Worm (Caenorhabditis elegans) whole organism, L4 larva: Measurements from ENCODE around the gene npr-29.

ENCODE experiments used
- F37D6.2 ChIP-seq: sonication (generic microtip); optimal IDR thresholded peaks from 2 replicates; lab custom pipeline; 2016; ENCODE audit warnings: mild to moderate bottlenecking, missing genetic modification characterization, missing compliant biosample characterization
- F44E2.7 ChIP-seq: fragments of 200-800 bp; sonication (Bioruptor generic); IDR thresholded peaks from 2 replicates; pipeline ENCODE4 v2.1.2; 2022; ENCODE audit warnings: missing genetic modification characterization, missing compliant biosample characterization
- F49E8.2 ChIP-seq: sonication (generic microtip); optimal IDR thresholded peaks from 2 replicates; lab custom pipeline; 2016; ENCODE audit warnings: missing compliant biosample characterization, mild to moderate bottlenecking, missing genetic modification characterization, borderline replicate concordance
- R02D3.7 ChIP-seq: fragments of 150-350 bp; sonication (generic microtip); optimal IDR thresholded peaks from 3 replicates; lab custom pipeline; 2014; ENCODE audit warnings: missing biosample characterization, missing genetic modification characterization
- T26A8.4 ChIP-seq: fragments of 200-800 bp; sonication (Bioruptor generic); IDR thresholded peaks from 2 replicates; pipeline ENCODE4 v1.3.6; 2022; ENCODE audit warnings: missing genetic modification characterization, missing compliant biosample characterization
- Y48G9A.11 ChIP-seq: fragments of 200-800 bp; sonication (Bioruptor generic); IDR thresholded peaks from 2 replicates; pipeline ENCODE4 v1.3.6; 2022; ENCODE audit warnings: missing genetic modification reagents, missing genetic modification characterization, missing compliant biosample characterization
- arid-1 ChIP-seq: fragments of 200-800 bp; sonication (Bioruptor generic); conservative IDR thresholded peaks from 2 replicates; pipeline ENCODE4 v1.3.6; 2022; ENCODE audit warnings: missing genetic modification reagents, missing genetic modification characterization, missing compliant biosample characterization
- attf-4 ChIP-seq: sonication (generic microtip); optimal IDR thresholded peaks from 3 replicates; lab custom pipeline; 2017; ENCODE audit warnings: missing biosample characterization, missing genetic modification characterization
- ceh-32 ChIP-seq: sonication (generic microtip); optimal IDR thresholded peaks from 2 replicates; lab custom pipeline; 2016; ENCODE audit warnings: mild to moderate bottlenecking, missing genetic modification characterization, missing compliant biosample characterization; ENCODE audit not compliant: poor library complexity
- ceh-44 ChIP-seq: fragments of 200-800 bp; sonication (Bioruptor generic); IDR thresholded peaks from 2 replicates; pipeline ENCODE4 v1.3.6; 2022; ENCODE audit warnings: missing genetic modification reagents, missing genetic modification characterization, missing compliant biosample characterization
- ces-1 ChIP-seq: fragments of 150-350 bp; sonication (generic microtip); optimal IDR thresholded peaks from 4 replicates; lab custom pipeline; 2014; ENCODE audit warnings: missing biosample characterization, missing genetic modification reagents, missing genetic modification characterization
- cey-2 ChIP-seq: sonication (generic microtip); optimal IDR thresholded peaks from 3 replicates; lab custom pipeline; 2017; ENCODE audit warnings: missing genetic modification characterization, mild to moderate bottlenecking, missing compliant biosample characterization, antibody characterized with exemption, borderline replicate concordance; ENCODE audit not compliant: insufficient read depth
- daf-12 ChIP-seq: fragments of 150-350 bp; optimal IDR thresholded peaks from 2 replicates; lab custom pipeline; 2014; ENCODE audit warnings: missing biosample characterization, missing genetic modification reagents, missing genetic modification characterization
- daf-16 ChIP-seq, 3 experiments: sonication (generic microtip); optimal IDR thresholded peaks; 2 replicates each; lab custom pipeline; 2016 to 2017; ENCODE audit warnings: missing genetic modification characterization in 3 of 3, missing genetic modification reagents in 3 of 3, mild to moderate bottlenecking in 2 of 3, missing compliant biosample characterization in 2 of 3, missing biosample characterization in 1 of 3, moderate library complexity in 1 of 3
- dmd-6 ChIP-seq: fragments of 200-800 bp; sonication (Bioruptor generic); IDR thresholded peaks from 2 replicates; pipeline ENCODE4 v1.3.6; 2022; ENCODE audit warnings: missing genetic modification reagents, missing genetic modification characterization, missing compliant biosample characterization
- dpl-1 ChIP-seq: fragments of 150-350 bp; optimal IDR thresholded peaks from 2 replicates; lab custom pipeline; 2014; ENCODE audit warnings: missing biosample characterization, missing genetic modification reagents, missing genetic modification characterization
- duxl-1 ChIP-seq: sonication (generic microtip); optimal IDR thresholded peaks from 2 replicates; lab custom pipeline; 2016; ENCODE audit warnings: mild to moderate bottlenecking, missing genetic modification characterization, moderate library complexity, missing compliant biosample characterization; ENCODE audit not compliant: poor library complexity
- egl-43 ChIP-seq: fragments of 200-800 bp; sonication (Bioruptor generic); IDR thresholded peaks from 2 replicates; pipeline ENCODE4 v1.3.6; 2022; ENCODE audit warnings: missing genetic modification reagents, missing genetic modification characterization, missing compliant biosample characterization
- fkh-10 ChIP-seq: fragments of 150-350 bp; optimal IDR thresholded peaks from 2 replicates; lab custom pipeline; 2014; ENCODE audit warnings: missing biosample characterization, missing genetic modification reagents, missing genetic modification characterization
- hif-1 ChIP-seq, 2 experiments: sonication (generic microtip); optimal IDR thresholded peaks; 2 replicates each; lab custom pipeline; 2016 to 2017; ENCODE audit warnings: missing compliant biosample characterization in 2 of 2, missing genetic modification characterization in 2 of 2, missing genetic modification reagents in 2 of 2, missing genotype in 2 of 2, mild to moderate bottlenecking in 1 of 2
- jun-1 ChIP-seq: fragments of 150-350 bp; optimal IDR thresholded peaks from 2 replicates; lab custom pipeline; 2014; ENCODE audit warnings: missing biosample characterization, missing genetic modification reagents, missing genetic modification characterization
- lim-7 ChIP-seq: fragments of 200-800 bp; sonication (Bioruptor generic); IDR thresholded peaks from 2 replicates; pipeline ENCODE4 v1.3.6; 2022; ENCODE audit warnings: missing genetic modification characterization, missing compliant biosample characterization
- lin-1 ChIP-seq: fragments of 200-800 bp; sonication (Bioruptor generic); IDR thresholded peaks from 2 replicates; pipeline ENCODE4 v1.3.6; 2022; ENCODE audit warnings: missing genetic modification reagents, missing genetic modification characterization, missing compliant biosample characterization
- lin-13 ChIP-seq: fragments of 150-350 bp; optimal IDR thresholded peaks from 2 replicates; lab custom pipeline; 2014; ENCODE audit warnings: missing biosample characterization, missing genetic modification reagents, missing genetic modification characterization
- lin-15B ChIP-seq: fragments of 150-350 bp; sonication (generic microtip); optimal IDR thresholded peaks from 3 replicates; lab custom pipeline; 2014; ENCODE audit warnings: missing biosample characterization, missing genetic modification characterization
- lin-38 ChIP-seq: fragments of 200-800 bp; sonication (Bioruptor generic); IDR thresholded peaks from 2 replicates; pipeline ENCODE4 v1.3.6; 2022; ENCODE audit warnings: missing genetic modification reagents, missing genetic modification characterization, missing compliant biosample characterization
- lin-39 ChIP-seq: fragments of 150-350 bp; optimal IDR thresholded peaks from 2 replicates; lab custom pipeline; 2014; ENCODE audit warnings: missing biosample characterization, missing genetic modification reagents, missing genetic modification characterization
- lsy-2 ChIP-seq, 2 experiments: fragments of 150-350 bp in 1 of 2; sonication (generic microtip) in 1 of 2; optimal IDR thresholded peaks; 2 replicates each; lab custom pipeline; 2014 to 2017; ENCODE audit warnings: missing biosample characterization in 2 of 2, missing genetic modification characterization in 2 of 2
- mdl-1 ChIP-seq, 2 experiments: fragments of 150-350 bp in 1 of 2; sonication (generic microtip) in 1 of 2; optimal IDR thresholded peaks; 2 replicates each; lab custom pipeline; 2014 to 2017; ENCODE audit warnings: missing biosample characterization in 2 of 2, missing genetic modification characterization in 2 of 2
- mep-1 ChIP-seq: fragments of 150-350 bp; sonication (generic microtip); optimal IDR thresholded peaks from 3 replicates; lab custom pipeline; 2014; ENCODE audit warnings: missing biosample characterization, missing genetic modification characterization
- mes-2 ChIP-seq: sonication (generic microtip); optimal IDR thresholded peaks from 2 replicates; lab custom pipeline; 2016; ENCODE audit warnings: missing genotype, mild to moderate bottlenecking, missing genetic modification characterization, missing compliant biosample characterization; ENCODE audit not compliant: poor library complexity, severe bottlenecking
- mxl-2 ChIP-seq: fragments of 200-800 bp; sonication (Bioruptor generic); conservative IDR thresholded peaks from 2 replicates; pipeline ENCODE4 v1.3.6; 2022; ENCODE audit warnings: missing genetic modification reagents, missing genetic modification characterization, missing compliant biosample characterization
- mxl-3 ChIP-seq: fragments of 200-800 bp; sonication (Bioruptor generic); optimal IDR thresholded peaks from 2 replicates; lab custom pipeline; 2018; ENCODE audit warnings: mild to moderate bottlenecking, missing genetic modification characterization, missing compliant biosample characterization
- nhr-10 ChIP-seq: fragments of 150-350 bp; optimal IDR thresholded peaks from 2 replicates; lab custom pipeline; 2014; ENCODE audit warnings: missing biosample characterization, missing genetic modification characterization
- nhr-102 ChIP-seq: sonication (generic microtip); optimal IDR thresholded peaks from 2 replicates; lab custom pipeline; 2016; ENCODE audit warnings: mild to moderate bottlenecking, missing genetic modification characterization, moderate library complexity, missing compliant biosample characterization
- nhr-25 ChIP-seq: sonication (generic microtip); optimal IDR thresholded peaks from 2 replicates; lab custom pipeline; 2017; ENCODE audit warnings: missing genetic modification characterization, mild to moderate bottlenecking, missing compliant biosample characterization, antibody characterized with exemption, moderate library complexity, borderline replicate concordance; ENCODE audit not compliant: insufficient read depth
- nhr-28 ChIP-seq: fragments of 150-350 bp; optimal IDR thresholded peaks from 2 replicates; lab custom pipeline; 2014; ENCODE audit warnings: missing biosample characterization, missing genetic modification characterization
- nhr-42 ChIP-seq: fragments of 200-800 bp; sonication (Bioruptor generic); IDR thresholded peaks from 2 replicates; pipeline ENCODE4 v1.3.6; 2022; ENCODE audit warnings: missing genetic modification characterization, missing compliant biosample characterization
- pha-4 ChIP-seq, 2 experiments: fragments of 150-350 bp in 1 of 2; fragments of 200-800 bp in 1 of 2; sonication (Bioruptor generic) in 1 of 2; IDR thresholded peaks in 1 of 2; optimal IDR thresholded peaks in 1 of 2; 2 replicates each; pipeline versions ENCODE4 v1.3.6 to Lab custom; 2014 to 2022; ENCODE audit warnings: missing genetic modification characterization in 2 of 2, missing genetic modification reagents in 2 of 2, missing biosample characterization in 1 of 2, missing compliant biosample characterization in 1 of 2
- pqm-1 ChIP-seq: sonication (generic microtip); optimal IDR thresholded peaks from 2 replicates; lab custom pipeline; 2017; ENCODE audit warnings: missing biosample characterization, missing genetic modification characterization
- sdz-12 ChIP-seq: fragments of 200-800 bp; sonication (Bioruptor generic); optimal IDR thresholded peaks from 2 replicates; lab custom pipeline; 2018; ENCODE audit warnings: mild to moderate bottlenecking, missing genetic modification characterization, missing compliant biosample characterization
- snpc-1.2 ChIP-seq: fragments of 200-800 bp; sonication (Bioruptor generic); IDR thresholded peaks from 2 replicates; pipeline ENCODE4 v1.3.6; 2022; ENCODE audit warnings: missing genetic modification reagents, missing genetic modification characterization, missing compliant biosample characterization
- vab-7 ChIP-seq: fragments of 200-800 bp; sonication (Bioruptor generic); IDR thresholded peaks from 2 replicates; pipeline ENCODE4 v1.3.6; 2022; ENCODE audit warnings: missing genetic modification reagents, missing genetic modification characterization, missing compliant biosample characterization
- zip-11 ChIP-seq: fragments of 200-800 bp; sonication (Bioruptor generic); IDR thresholded peaks from 2 replicates; pipeline ENCODE4 v1.3.6; 2022; ENCODE audit warnings: missing genetic modification characterization, missing compliant biosample characterization
- ztf-11 ChIP-seq: fragments of 150-350 bp; optimal IDR thresholded peaks from 2 replicates; lab custom pipeline; 2014; ENCODE audit warnings: missing biosample characterization, missing genetic modification characterization

npr-29 gene

ce11 chrIII:9242675-9243074, 27.4 kb upstream of the npr-29 start, which contains the start of gene dat-1:
dat-1 (plus strand) TSS chrIII:9242975.
- no peak for TF ChIP-seq nhr-102 (tag; lab: Kevin White, UChicago)
- no peak for TF ChIP-seq daf-12 (tag; lab: Kevin White, UChicago)
- TF ChIP-seq nhr-28 (tag; lab: Kevin White, UChicago): no peak
- no peak for TF ChIP-seq jun-1 (tag; lab: Kevin White, UChicago)
- no peak for TF ChIP-seq pqm-1 (tag; lab: Kevin White, UChicago)
- no peak for TF ChIP-seq nhr-10
- TF ChIP-seq ces-1 (GFP tag; lab: Kevin White, UChicago): no peak
- no peak for TF ChIP-seq attf-4
- no peak for TF ChIP-seq dmd-6
- no peak for TF ChIP-seq R02D3.7 (tag; lab: Kevin White, UChicago)
- no peak for TF ChIP-seq mep-1 (tag; lab: Kevin White, UChicago)
- TF ChIP-seq lin-1 (GFP tag; lab: Robert Waterston, UW): no peak
- no peak for TF ChIP-seq snpc-1.2 (GFP tag; lab: Robert Waterston, UW)
- no peak for TF ChIP-seq F49E8.2 (tag; lab: Kevin White, UChicago)
- no peak for TF ChIP-seq lin-38 (GFP tag; lab: Robert Waterston, UW)

ce11 chrIII:9239983-9240382, 24.7 kb upstream of the npr-29 start, which contains the start of gene saeg-2:
saeg-2 (plus strand) TSS chrIII:9240363.
- TF ChIP-seq arid-1 (no peak), daf-16 (GFP tag; optimal IDR thresholded peaks at IDR 0.05; lab: Kevin White, UChicago) (no peak), daf-16 (tag; optimal IDR thresholded peaks at IDR 0.05; lab: Kevin White, UChicago) (peak; percentile 51), lin-39 (tag; lab: Kevin White, UChicago) (no peak), hif-1 (tag; optimal IDR thresholded peaks at IDR 0.05; lab: Kevin White, UChicago) (peak in 1 of 2 experiments; percentile 15), ces-1 (GFP tag; lab: Kevin White, UChicago) (no peak), fkh-10 (GFP tag; lab: Kevin White, UChicago) (no peak), lsy-2 (tag; optimal IDR thresholded peaks at IDR 0.05; lab: Kevin White, UChicago) (peak in 1 of 2 experiments; percentile 23), T26A8.4 (peak; percentile 39; the same call in 1 of the 2 replicates), Y48G9A.11 (GFP tag; lab: Robert Waterston, UW) (no peak), cey-2 (tag; lab: Kevin White, UChicago) (no peak), nhr-42 (no peak), mxl-3 (GFP tag; lab: Kevin White, UChicago) (peak; percentile 75), nhr-10 (no peak), dpl-1 (peak; percentile 31), attf-4 (no peak), nhr-25 (tag; lab: Kevin White, UChicago) (no peak), daf-12 (tag; lab: Kevin White, UChicago) (no peak), pqm-1 (tag; lab: Kevin White, UChicago) (peak; percentile 36), mes-2 (peak; percentile 34), lin-13 (GFP tag; lab: Kevin White, UChicago) (peak; percentile 56), lin-1 (GFP tag; lab: Robert Waterston, UW) (no peak), egl-43 (GFP tag; lab: Robert Waterston, UW) (0 out of 2 replicates have a peak, but pooled peaks have one; percentile 51), ceh-44 (GFP tag; lab: Robert Waterston, UW) (no peak), lim-7 (no peak), pha-4 (GFP tag; IDR thresholded peaks at IDR 0.05; lab: Robert Waterston, UW) (no peak), pha-4 (tag; optimal IDR thresholded peaks at IDR 0.05; lab: Kevin White, UChicago) (peak; percentile 41), vab-7 (GFP tag; lab: Robert Waterston, UW) (no peak), dmd-6 (peak; percentile 19; the same call in 1 of the 2 replicates), zip-11 (GFP tag; lab: Robert Waterston, UW) (no peak), F44E2.7 (GFP tag; lab: Robert Waterston, UW) (no peak), lin-15B (tag; lab: Kevin White, UChicago) (no peak), ztf-11 (tag; lab: Kevin White, UChicago) (no peak), mep-1 (tag; lab: Kevin White, UChicago) (peak; percentile 52), mxl-2 (GFP tag; lab: Robert Waterston, UW) (no peak), duxl-1 (tag; lab: Kevin White, UChicago) (no peak), nhr-28 (tag; lab: Kevin White, UChicago) (peak; percentile 36), sdz-12 (GFP tag; lab: Kevin White, UChicago) (no peak), ceh-32 (tag; lab: Kevin White, UChicago) (no peak), F37D6.2 (tag; lab: Kevin White, UChicago) (no peak), mdl-1 (tag; optimal IDR thresholded peaks at IDR 0.05; lab: Kevin White, UChicago) (peak in 1 of 2 experiments; percentile 71)
